Worm (Caenorhabditis elegans) whole organism, L2 larva: ENCODE data around the gene T23B7.3.
"Not testable (repeated sequence)": the region's sequence is repeated elsewhere in the genome, so short reads cannot be mapped to it uniquely, and the experiment has no call there.

ENCODE experiments used
- egl-27 ChIP-seq: sonication (generic microtip); optimal IDR thresholded peaks from 3 replicates; lab custom pipeline; 2017; ENCODE audit warnings: missing biosample characterization, missing genetic modification reagents, missing genetic modification characterization
- elt-1 ChIP-seq: fragments of 150-350 bp; optimal IDR thresholded peaks from 2 replicates; lab custom pipeline; 2014; ENCODE audit warnings: missing biosample characterization, missing genetic modification characterization
- elt-3 ChIP-seq: sonication (generic microtip); optimal IDR thresholded peaks from 2 replicates; lab custom pipeline; 2017; ENCODE audit warnings: missing biosample characterization, missing genetic modification characterization

T23B7.3 gene

ce11 chrII:4898529-4898928 lies 48.5 kb downstream of the T23B7.3 start, which contains the start of gene msp-32:
Gene msp-32 (plus strand): TSS chrII:4898829.
- TF ChIP-seq elt-1, elt-3, egl-27 (tag; lab: Kevin White, UChicago): not testable (repeated sequence)
